Worm (Caenorhabditis elegans) whole organism, young adult: ENCODE data around the gene ect-2.

Source experiments
- sptf-2 ChIP-seq: fragments of 200-800 bp; sonication (Bioruptor generic); optimal IDR thresholded peaks from 2 replicates; lab custom pipeline; 2018; ENCODE audit warnings: mild to moderate bottlenecking, missing genetic modification characterization, missing compliant biosample characterization
- ztf-28 ChIP-seq: fragments of 200-800 bp; sonication (Bioruptor generic); IDR thresholded peaks from 2 replicates; pipeline ENCODE4 v1.3.6; 2022; ENCODE audit warnings: missing genetic modification reagents, missing genetic modification characterization, missing compliant biosample characterization

- no peak for TF ChIP-seq ztf-28 (GFP tag; lab: Robert Waterston, UW)
- no peak for TF ChIP-seq sptf-2 (GFP tag; lab: Kevin White, UChicago)
Measured at ce11 chrII:10744801-10745200, 39.0 kb downstream of the ect-2 start.
